Fruit fly (Drosophila melanogaster) whole organism, embryonic: ENCODE results near the gene CG34162.

ENCODE experiments used
- ATbp ChIP-seq: fragments of 200-800 bp; sonication (Bioruptor generic); optimal IDR thresholded peaks from 2 replicates; lab custom pipeline; 2017; ENCODE audit warnings: missing biosample characterization, mild to moderate bottlenecking, missing genetic modification characterization, missing genetic modification reagents
- Abd-B ChIP-seq: fragments of 200-800 bp; sonication (Bioruptor generic); optimal IDR thresholded peaks from 2 replicates; lab custom pipeline; 2018; ENCODE audit warnings: missing biosample characterization, mild to moderate bottlenecking, missing genetic modification characterization, moderate library complexity
- CG12071 ChIP-seq: fragments of 200-800 bp; sonication (Bioruptor generic); optimal IDR thresholded peaks from 3 replicates; lab custom pipeline; 2018; ENCODE audit warnings: missing biosample characterization, mild to moderate bottlenecking, missing genetic modification characterization
- CG12219 ChIP-seq: fragments of 200-800 bp; sonication (Bioruptor generic); optimal IDR thresholded peaks from 3 replicates; lab custom pipeline; 2018; ENCODE audit warnings: missing biosample characterization, mild to moderate bottlenecking, missing genetic modification characterization
- CG12299 ChIP-seq: fragments of 200-800 bp; sonication (Bioruptor generic); optimal IDR thresholded peaks from 2 replicates; lab custom pipeline; 2018; ENCODE audit warnings: missing biosample characterization, mild to moderate bottlenecking, missing genetic modification characterization
- CG12659 ChIP-seq: fragments of 200-800 bp; sonication (Bioruptor generic); optimal IDR thresholded peaks from 3 replicates; lab custom pipeline; 2017; ENCODE audit warnings: mild to moderate bottlenecking, missing biosample characterization, missing genetic modification reagents, missing genetic modification characterization
- CG13296 ChIP-seq: fragments of 200-800 bp; sonication (Bioruptor generic); optimal IDR thresholded peaks from 3 replicates; lab custom pipeline; 2018; ENCODE audit warnings: missing biosample characterization, mild to moderate bottlenecking, missing genetic modification characterization
- CG15011 ChIP-seq: fragments of 200-800 bp; sonication (Bioruptor generic); optimal IDR thresholded peaks from 3 replicates; lab custom pipeline; 2018; ENCODE audit warnings: missing biosample characterization, mild to moderate bottlenecking, missing genetic modification characterization
- CG1529 ChIP-seq: fragments of 200-800 bp; sonication (Bioruptor generic); optimal IDR thresholded peaks from 3 replicates; lab custom pipeline; 2018; ENCODE audit warnings: missing biosample characterization, missing genetic modification characterization
- CG15479 ChIP-seq: fragments of 200-800 bp; sonication (Bioruptor generic); optimal IDR thresholded peaks from 3 replicates; lab custom pipeline; 2019; ENCODE audit warnings: missing biosample characterization, mild to moderate bottlenecking, missing genetic modification characterization, moderate library complexity
- CG17359 ChIP-seq: fragments of 200-800 bp; sonication (Bioruptor generic); optimal IDR thresholded peaks from 3 replicates; lab custom pipeline; 2018; ENCODE audit warnings: missing biosample characterization, mild to moderate bottlenecking, missing genetic modification characterization, moderate library complexity
- CG1832 ChIP-seq: fragments of 200-800 bp; sonication (Bioruptor generic); optimal IDR thresholded peaks from 2 replicates; lab custom pipeline; 2017; ENCODE audit warnings: missing biosample characterization, mild to moderate bottlenecking, missing genetic modification characterization, inconsistent platforms
- CG2875 ChIP-seq: fragments of 200-800 bp; sonication (Bioruptor generic); optimal IDR thresholded peaks from 2 replicates; lab custom pipeline; 2017; ENCODE audit warnings: missing biosample characterization, mild to moderate bottlenecking, missing genetic modification characterization, missing genetic modification reagents
- CG32767 ChIP-seq: fragments of 200-800 bp; sonication (Bioruptor generic); IDR thresholded peaks from 2 replicates; pipeline ENCODE4 v1.3.6; 2022; ENCODE audit warnings: missing biosample characterization, missing genetic modification characterization
- CG3407 ChIP-seq: fragments of 200-800 bp; sonication (Bioruptor generic); optimal IDR thresholded peaks from 2 replicates; lab custom pipeline; 2018; ENCODE audit warnings: missing biosample characterization, mild to moderate bottlenecking, missing genetic modification characterization
- CG4424 ChIP-seq: fragments of 200-800 bp; sonication (Bioruptor generic); optimal IDR thresholded peaks from 3 replicates; lab custom pipeline; 2016; ENCODE audit warnings: missing biosample characterization, missing genetic modification characterization
- CG5953 ChIP-seq: fragments of 200-800 bp; sonication (Bioruptor generic); IDR thresholded peaks from 2 replicates; pipeline ENCODE4 v1.3.6; 2022; ENCODE audit warnings: missing biosample characterization, missing genetic modification characterization
- CG6254 ChIP-seq: fragments of 200-800 bp; sonication (Bioruptor generic); optimal IDR thresholded peaks from 3 replicates; lab custom pipeline; 2017; ENCODE audit warnings: mild to moderate bottlenecking, missing biosample characterization, missing genetic modification reagents, missing genetic modification characterization
- CG6272 ChIP-seq: fragments of 200-800 bp; sonication (Bioruptor generic); IDR thresholded peaks from 2 replicates; pipeline ENCODE4 v1.3.6; 2022; ENCODE audit warnings: missing biosample characterization, missing genetic modification characterization
- CG6813 ChIP-seq: fragments of 200-800 bp; sonication (Bioruptor generic); optimal IDR thresholded peaks from 2 replicates; lab custom pipeline; 2017; ENCODE audit warnings: missing biosample characterization, missing genetic modification characterization, mild to moderate bottlenecking, moderate library complexity, missing genetic modification reagents
- CG6854 ChIP-seq: fragments of 200-800 bp; sonication (Bioruptor generic); optimal IDR thresholded peaks from 3 replicates; lab custom pipeline; 2017; ENCODE audit warnings: missing biosample characterization, mild to moderate bottlenecking, missing genetic modification characterization
- CG9876 ChIP-seq: fragments of 200-800 bp; sonication (Bioruptor generic); optimal IDR thresholded peaks from 2 replicates; lab custom pipeline; 2016; ENCODE audit warnings: missing biosample characterization, missing genetic modification characterization
- CkIIα-i1 ChIP-seq: fragments of 200-800 bp; sonication (Bioruptor generic); IDR thresholded peaks from 2 replicates; pipeline ENCODE4 v1.3.6; 2022; ENCODE audit warnings: missing biosample characterization, missing genetic modification characterization
- Deaf1 ChIP-seq: fragments of 200-800 bp; optimal IDR thresholded peaks from 3 replicates; lab custom pipeline; 2019; ENCODE audit warnings: missing biosample characterization, mild to moderate bottlenecking, missing genetic modification characterization, moderate library complexity
- Doc2 ChIP-seq: fragments of 200-800 bp; sonication (Bioruptor generic); IDR thresholded peaks from 2 replicates; pipeline ENCODE4 v1.3.6; 2022; ENCODE audit warnings: missing biosample characterization, missing genetic modification characterization
- H15 ChIP-seq: fragments of 200-800 bp; sonication (Bioruptor generic); IDR thresholded peaks from 3 replicates; pipeline ENCODE4 v1.3.6; 2022; ENCODE audit warnings: missing biosample characterization, missing genetic modification characterization
- Hmx ChIP-seq: fragments of 200-800 bp; sonication (Bioruptor generic); optimal IDR thresholded peaks from 2 replicates; lab custom pipeline; 2016; ENCODE audit warnings: missing biosample characterization, missing genetic modification characterization
- Kr ChIP-seq: fragments of 200-800 bp; sonication (Bioruptor generic); optimal IDR thresholded peaks from 2 replicates; lab custom pipeline; 2017; ENCODE audit warnings: missing biosample characterization, mild to moderate bottlenecking, missing genetic modification characterization
- MTF-1 ChIP-seq: fragments of 200-800 bp; sonication (Bioruptor generic); optimal IDR thresholded peaks from 2 replicates; lab custom pipeline; 2018; ENCODE audit warnings: missing biosample characterization, mild to moderate bottlenecking, missing genetic modification characterization, borderline replicate concordance
- Max ChIP-seq: fragments of 200-800 bp; sonication (Bioruptor generic); optimal IDR thresholded peaks from 2 replicates; lab custom pipeline; 2016; ENCODE audit warnings: missing biosample characterization, mild to moderate bottlenecking, missing genetic modification characterization
- NFAT ChIP-seq: fragments of 200-800 bp; sonication (Bioruptor generic); IDR thresholded peaks from 2 replicates; pipeline ENCODE4 v1.3.6; 2022; ENCODE audit warnings: missing biosample characterization, missing genetic modification characterization
- Nf-YC ChIP-seq: fragments of 200-800 bp; optimal IDR thresholded peaks from 3 replicates; lab custom pipeline; 2019; ENCODE audit warnings: missing biosample characterization, mild to moderate bottlenecking, missing genetic modification characterization, moderate library complexity
- Ptx1 ChIP-seq: fragments of 200-800 bp; sonication (Bioruptor generic); IDR thresholded peaks from 2 replicates; pipeline ENCODE4 v1.3.6; 2022; ENCODE audit warnings: missing biosample characterization, missing genetic modification characterization
- Six4 ChIP-seq: fragments of 200-800 bp; sonication (Bioruptor generic); optimal IDR thresholded peaks from 2 replicates; lab custom pipeline; 2016; ENCODE audit warnings: missing biosample characterization, missing genetic modification characterization
- Taf1 ChIP-seq: fragments of 200-800 bp; sonication (Bioruptor generic); IDR thresholded peaks from 2 replicates; pipeline ENCODE4 v1.3.6; 2022; ENCODE audit warnings: missing biosample characterization, missing genetic modification characterization
- abd-A ChIP-seq: fragments of 200-800 bp; sonication (Bioruptor generic); optimal IDR thresholded peaks from 3 replicates; lab custom pipeline; 2019; ENCODE audit warnings: missing biosample characterization, mild to moderate bottlenecking, missing genetic modification characterization, moderate library complexity
- cad ChIP-seq: fragments of >200 bp; optimal IDR thresholded peaks from 2 replicates; lab custom pipeline; 2017; ENCODE audit warnings: missing biosample characterization, missing genetic modification characterization
- cg ChIP-seq: fragments of 200-800 bp; sonication (Bioruptor generic); optimal IDR thresholded peaks from 3 replicates; lab custom pipeline; 2019; ENCODE audit warnings: missing biosample characterization, mild to moderate bottlenecking, missing genetic modification characterization, moderate library complexity
- chinmo ChIP-seq: fragments of 200-800 bp; sonication (Bioruptor generic); IDR thresholded peaks from 4 replicates; pipeline ENCODE4 v1.3.6; 2022; ENCODE audit warnings: missing biosample characterization, missing genetic modification characterization; ENCODE audit not compliant: partially characterized antibody
- chn ChIP-seq: fragments of 200-800 bp; sonication (Bioruptor generic); optimal IDR thresholded peaks from 2 replicates; lab custom pipeline; 2016; ENCODE audit warnings: missing biosample characterization, missing genetic modification characterization
- grn ChIP-seq: fragments of 200-800 bp; sonication (Bioruptor generic); optimal IDR thresholded peaks from 3 replicates; lab custom pipeline; 2017; ENCODE audit warnings: missing biosample characterization, missing genetic modification characterization
- gsb ChIP-seq: fragments of 200-800 bp; sonication (Bioruptor generic); IDR thresholded peaks from 2 replicates; pipeline ENCODE4 v1.3.6; 2022; ENCODE audit warnings: missing biosample characterization, missing genetic modification characterization
- nerfin-1 ChIP-seq: fragments of 200-800 bp; sonication (Bioruptor generic); optimal IDR thresholded peaks from 3 replicates; lab custom pipeline; 2019; ENCODE audit warnings: missing biosample characterization, mild to moderate bottlenecking, missing genetic modification characterization, moderate library complexity
- nmo ChIP-seq: fragments of 200-800 bp; sonication (Bioruptor generic); optimal IDR thresholded peaks from 2 replicates; lab custom pipeline; 2018; ENCODE audit warnings: missing biosample characterization, mild to moderate bottlenecking, missing genetic modification characterization, moderate library complexity
- phol ChIP-seq: fragments of 200-800 bp; sonication (Bioruptor generic); optimal IDR thresholded peaks from 3 replicates; lab custom pipeline; 2018; ENCODE audit warnings: missing biosample characterization, mild to moderate bottlenecking, missing genetic modification characterization, moderate library complexity
- seq ChIP-seq: fragments of 200-800 bp; sonication (Bioruptor generic); IDR thresholded peaks from 2 replicates; pipeline ENCODE4 v1.3.6; 2022; ENCODE audit warnings: missing biosample characterization, missing genetic modification characterization
- tna ChIP-seq: fragments of 200-800 bp; sonication (Bioruptor generic); IDR thresholded peaks from 2 replicates; pipeline ENCODE4 v1.3.6; 2022; ENCODE audit warnings: missing biosample characterization, missing genetic modification characterization; ENCODE audit not compliant: partially characterized antibody
- toy ChIP-seq: fragments of 200-800 bp; sonication (Bioruptor generic); IDR thresholded peaks from 2 replicates; pipeline ENCODE4 v1.3.6; 2022; ENCODE audit warnings: missing biosample characterization, missing genetic modification characterization
- zf30C ChIP-seq: fragments of 200-800 bp; sonication (Bioruptor generic); optimal IDR thresholded peaks from 3 replicates; lab custom pipeline; 2018; ENCODE audit warnings: missing biosample characterization, mild to moderate bottlenecking, missing genetic modification characterization
- zfh1 ChIP-seq: fragments of 200-800 bp; sonication (Bioruptor generic); IDR thresholded peaks from 3 replicates; pipeline ENCODE4 v1.3.6; 2022; ENCODE audit warnings: missing biosample characterization, missing genetic modification characterization
- zfh2 ChIP-seq: fragments of 200-800 bp; sonication (Bioruptor generic); optimal IDR thresholded peaks from 2 replicates; lab custom pipeline; 2016; ENCODE audit warnings: missing biosample characterization, missing genetic modification characterization

The CG34162 gene

dm6 chr2L:11488465-11489037 is 43.1 kb upstream of the CG34162 start (continued):
- TF ChIP-seq MTF-1 (GFP tag; lab: Kevin White, UChicago) (no peak), CG4424 (GFP tag; lab: Kevin White, UChicago) (no peak), H15 (GFP tag; lab: Robert Waterston, UW) (no peak), Ptx1 (GFP tag; lab: Robert Waterston, UW) (no peak), Six4 (GFP tag; lab: Kevin White, UChicago) (no peak), Kr (GFP tag; lab: Kevin White, UChicago) (no peak), Doc2 (GFP tag; lab: Robert Waterston, UW) (no peak), CG6854 (GFP tag; lab: Kevin White, UChicago) (no peak), CG12659 (GFP tag; lab: Kevin White, UChicago) (no peak), CG12219 (GFP tag; lab: Kevin White, UChicago) (no peak), cg (GFP tag; lab: Kevin White, UChicago) (peak; percentile 53), CG3407 (GFP tag; lab: Kevin White, UChicago) (no peak), seq (peak; percentile 62; the same call in 1 of the 2 replicates), CG9876 (GFP tag; lab: Kevin White, UChicago) (no peak), Max (GFP tag; lab: Kevin White, UChicago) (no peak), CG6813 (no peak), Taf1 (no peak), CG2875 (no peak), Nf-YC (tag; lab: Kevin White, UChicago) (peak; percentile 95), zfh1 (GFP tag; lab: Robert Waterston, UW) (no peak), toy (no peak), chinmo (GFP tag; lab: Robert Waterston, UW) (no peak), CG13296 (no peak), CG15011 (no peak), chn (GFP tag; lab: Kevin White, UChicago) (no peak), CG1529 (no peak), gsb (no peak), NFAT (no peak), CG12071 (GFP tag; lab: Kevin White, UChicago) (peak; percentile 26), tna (GFP tag; lab: Robert Waterston, UW) (no peak), zfh2 (GFP tag; lab: Kevin White, UChicago) (no peak), CG5953 (GFP tag; lab: Robert Waterston, UW) (no peak), nmo (no peak), Hmx (GFP tag; lab: Kevin White, UChicago) (no peak), CG6254 (GFP tag; lab: Kevin White, UChicago) (no peak), CG6272 (GFP tag; lab: Robert Waterston, UW) (no peak), nerfin-1 (tag; lab: Kevin White, UChicago) (peak; percentile 2), CG1832 (GFP tag; lab: Kevin White, UChicago) (no peak), cad (GFP tag; lab: Kevin White, UChicago) (no peak), ATbp (GFP tag; lab: Kevin White, UChicago) (no peak), phol (tag; lab: Kevin White, UChicago) (no peak), grn (GFP tag; lab: Kevin White, UChicago) (no peak), CG17359 (tag; lab: Kevin White, UChicago) (no peak), CG15479 (no peak), CG32767 (0 out of 2 replicates have a peak, but pooled peaks have one; percentile 25), CkIIα-i1 (no peak), abd-A (tag; lab: Kevin White, UChicago) (peak; percentile 83), Abd-B (GFP tag; lab: Kevin White, UChicago) (no peak), CG12299 (tag; lab: Kevin White, UChicago) (no peak), Deaf1 (tag; lab: Kevin White, UChicago) (peak; percentile 51), zf30C (GFP tag; lab: Kevin White, UChicago) (no peak)
